Fruit fly (Drosophila melanogaster) whole organism, adult: ENCODE data around the gene CG2211.

Experiments used
- CG11617 ChIP-seq: fragments of 200-800 bp; sonication (Bioruptor generic); optimal IDR thresholded peaks from 2 replicates; lab custom pipeline; 2017; ENCODE audit warnings: mild to moderate bottlenecking, missing biosample characterization, missing genetic modification reagents, missing genetic modification characterization
- CG12768 ChIP-seq: fragments of 200-800 bp; sonication (Bioruptor generic); optimal IDR thresholded peaks from 2 replicates; lab custom pipeline; 2017; ENCODE audit warnings: missing biosample characterization, missing genetic modification characterization, mild to moderate bottlenecking, moderate library complexity, missing genetic modification reagents
- CG14711 ChIP-seq: fragments of 200-800 bp; sonication (Bioruptor generic); optimal IDR thresholded peaks from 2 replicates; lab custom pipeline; 2018; ENCODE audit warnings: missing biosample characterization, mild to moderate bottlenecking, missing genetic modification characterization, moderate library complexity
- CG1620 ChIP-seq: fragments of 200-800 bp; sonication (Bioruptor generic); optimal IDR thresholded peaks from 2 replicates; lab custom pipeline; 2016; ENCODE audit warnings: missing biosample characterization, missing genetic modification characterization
- CG5204 ChIP-seq: fragments of 200-800 bp; sonication (Bioruptor generic); optimal IDR thresholded peaks from 2 replicates; lab custom pipeline; 2016; ENCODE audit warnings: missing biosample characterization, missing genetic modification characterization
- CG7045 ChIP-seq: fragments of 200-800 bp; sonication (Bioruptor generic); optimal IDR thresholded peaks from 2 replicates; lab custom pipeline; 2017; ENCODE audit warnings: missing biosample characterization, mild to moderate bottlenecking, missing genetic modification characterization
- Crg-1 ChIP-seq: fragments of 200-800 bp; sonication (Bioruptor generic); optimal IDR thresholded peaks from 2 replicates; lab custom pipeline; 2016; ENCODE audit warnings: missing biosample characterization, missing genetic modification characterization
- Hr96 ChIP-seq: fragments of 200-800 bp; sonication (Bioruptor generic); optimal IDR thresholded peaks from 2 replicates; lab custom pipeline; 2016; ENCODE audit warnings: missing biosample characterization, missing genetic modification characterization
- Mnt ChIP-seq: fragments of 200-800 bp; sonication (Bioruptor generic); optimal IDR thresholded peaks from 2 replicates; lab custom pipeline; 2016; ENCODE audit warnings: missing biosample characterization, mild to moderate bottlenecking, missing genetic modification characterization
- kay ChIP-seq: fragments of 200-800 bp; sonication (Bioruptor generic); peaks from one replicate; lab custom pipeline; 2016; ENCODE audit warnings: missing biosample characterization, missing genetic modification characterization, borderline replicate concordance
- ovo ChIP-seq: fragments of 200-800 bp; sonication (Bioruptor generic); optimal IDR thresholded peaks from 2 replicates; lab custom pipeline; 2016; ENCODE audit warnings: missing biosample characterization, missing genetic modification characterization
- pad ChIP-seq: fragments of 200-800 bp; sonication (Bioruptor generic); optimal IDR thresholded peaks from 3 replicates; lab custom pipeline; 2017; ENCODE audit warnings: missing biosample characterization, missing genetic modification characterization, mild to moderate bottlenecking, moderate library complexity, missing genetic modification reagents
- tj ChIP-seq: fragments of 200-800 bp; sonication (Bioruptor generic); optimal IDR thresholded peaks from 3 replicates; lab custom pipeline; 2017; ENCODE audit warnings: missing biosample characterization, mild to moderate bottlenecking, missing genetic modification characterization, moderate library complexity
- toe ChIP-seq: fragments of 200-800 bp; sonication (Bioruptor generic); optimal IDR thresholded peaks from 2 replicates; lab custom pipeline; 2016; ENCODE audit warnings: missing biosample characterization, missing genetic modification characterization

dm6 chr3L:1294835-1295234 lies 40.3 kb downstream of the CG2211 start:
- TF ChIP-seq tj (GFP tag; lab: Kevin White, UChicago) (no peak), Hr96 (GFP tag; lab: Kevin White, UChicago) (no peak), kay (GFP tag; lab: Kevin White, UChicago) (no peak), CG1620 (GFP tag; lab: Kevin White, UChicago) (no peak), CG14711 (no peak), CG7045 (GFP tag; lab: Kevin White, UChicago) (no peak), CG11617 (GFP tag; lab: Kevin White, UChicago) (no peak), pad (GFP tag; lab: Kevin White, UChicago) (no peak), CG5204 (GFP tag; lab: Kevin White, UChicago) (no peak), CG12768 (GFP tag; lab: Kevin White, UChicago) (no peak), Mnt (GFP tag; lab: Kevin White, UChicago) (no peak), Crg-1 (GFP tag; lab: Kevin White, UChicago) (no peak), ovo (GFP tag; lab: Kevin White, UChicago) (no peak), toe (GFP tag; lab: Kevin White, UChicago) (no peak)
